Worm (Caenorhabditis elegans): ENCODE results near the gene H01M10.2.

The H01M10.2 gene

ce11 chrX:2591586-2592000 lies 6.0 kb upstream of the H01M10.2 start (continued):
- TF ChIP-seq ceh-31 (tag; optimal IDR thresholded peaks at IDR 0.05): peak; percentile 58
- peak; percentile 74 for TF ChIP-seq ceh-18 (tag; optimal IDR thresholded peaks at IDR 0.05)
- TF ChIP-seq F13H6.1 (tag; optimal IDR thresholded peaks at IDR 0.05): peak; percentile 13
- TF ChIP-seq ceh-22 (tag; optimal IDR thresholded peaks at IDR 0.05): no peak
- TF ChIP-seq lim-6 (tag; optimal IDR thresholded peaks at IDR 0.05): no peak
- no peak for TF ChIP-seq pqm-1 (tag; optimal IDR thresholded peaks at IDR 0.05)
- TF ChIP-seq dmd-4 (tag; optimal IDR thresholded peaks at IDR 0.05; ENCODE audit: borderline replicate concordance): no peak
- no peak for TF ChIP-seq hlh-6 (tag; optimal IDR thresholded peaks at IDR 0.05)

- TF ChIP-seq hlh-15 (tag; optimal IDR thresholded peaks at IDR 0.05) (no peak), ceh-6 (GFP tag; optimal IDR thresholded peaks at IDR 0.05) (no peak), ref-2 (tag; optimal IDR thresholded peaks at IDR 0.05) (no peak)
Measured at ce11 chrX:2590777-2591176, 5.2 kb upstream of the H01M10.2 start.

- no peak for TF ChIP-seq ceh-24 (tag; optimal IDR thresholded peaks at IDR 0.05)
Measured at ce11 chrX:2590023-2590422, 4.5 kb upstream of the H01M10.2 start.

ce11 chrX:2588012-2588411 lies 2.5 kb upstream of the H01M10.2 start:
- TF ChIP-seq T23F11.4 (GFP tag; optimal IDR thresholded peaks at IDR 0.05) (no peak), ttx-3 (tag; optimal IDR thresholded peaks at IDR 0.05) (no peak), sox-2 (GFP tag; IDR thresholded peaks at IDR 0.05) (no peak), hlh-30 (tag; optimal IDR thresholded peaks at IDR 0.05; ENCODE audit: insufficient read depth) (no peak), sdc-2 (tag; optimal IDR thresholded peaks at IDR 0.05) (no peak), tbx-7 (tag; optimal IDR thresholded peaks at IDR 0.05) (no peak), gmeb-2 (tag; optimal IDR thresholded peaks at IDR 0.05) (no peak), lim-6 (tag; optimal IDR thresholded peaks at IDR 0.05) (no peak), ceh-2 (tag; optimal IDR thresholded peaks at IDR 0.05) (no peak), madf-2 (tag; optimal IDR thresholded peaks at IDR 0.05) (no peak), hlh-6 (tag; optimal IDR thresholded peaks at IDR 0.05) (no peak), ceh-24 (tag; optimal IDR thresholded peaks at IDR 0.05) (no peak), C38D4.7 (GFP tag; optimal IDR thresholded peaks at IDR 0.05) (no peak), pha-4 (tag; optimal IDR thresholded peaks at IDR 0.05) (no peak), elt-4 (tag; optimal IDR thresholded peaks at IDR 0.05) (no peak)

ce11 chrX:2583135-2583683 lies 2.3 kb downstream of the H01M10.2 start:
- TF ChIP-seq hlh-30 (tag; optimal IDR thresholded peaks at IDR 0.05; ENCODE audit: insufficient read depth): peak; percentile 63
- TF ChIP-seq ref-2 (tag; optimal IDR thresholded peaks at IDR 0.05): no peak
- peak; percentile 16 for TF ChIP-seq tbx-2 (tag; optimal IDR thresholded peaks at IDR 0.05)
- peak; percentile 15 for TF ChIP-seq ceh-31 (tag; optimal IDR thresholded peaks at IDR 0.05)

ce11 chrX:2581828-2582589 lies 3.5 kb downstream of the H01M10.2 start:
- no peak for TF ChIP-seq mec-3 (tag; optimal IDR thresholded peaks at IDR 0.05; ENCODE audit: borderline replicate concordance)
- no peak for TF ChIP-seq dmd-4 (tag; optimal IDR thresholded peaks at IDR 0.05; ENCODE audit: borderline replicate concordance)
- TF ChIP-seq K09A11.1 (tag; optimal IDR thresholded peaks at IDR 0.05; ENCODE audit: insufficient read depth): no peak
- no peak for TF ChIP-seq tbx-2 (tag; optimal IDR thresholded peaks at IDR 0.05)
- no peak for TF ChIP-seq ceh-45 (GFP tag; IDR thresholded peaks at IDR 0.05)
- no peak for TF ChIP-seq ceh-14 (tag; optimal IDR thresholded peaks at IDR 0.05)
- no peak for TF ChIP-seq ceh-19 (GFP tag; optimal IDR thresholded peaks at IDR 0.05)
- no peak for TF ChIP-seq madf-2 (tag; optimal IDR thresholded peaks at IDR 0.05)
- TF ChIP-seq unc-86 (tag; optimal IDR thresholded peaks at IDR 0.05): no peak
- no peak for TF ChIP-seq sox-2 (GFP tag; IDR thresholded peaks at IDR 0.05)
- no peak for TF ChIP-seq nfya-1 (tag; optimal IDR thresholded peaks at IDR 0.05)
- TF ChIP-seq zip-5 (tag; optimal IDR thresholded peaks at IDR 0.05): no peak

Data from whole organism, late embryonic.